Worm (Caenorhabditis elegans) whole organism, young adult: ENCODE measurements around the gene Y51B9A.5.

Experiments used
- B0336.3 ChIP-seq: fragments of 200-800 bp; sonication (Bioruptor generic); IDR thresholded peaks from 2 replicates; pipeline ENCODE4 v1.3.6; 2022; ENCODE audit warnings: missing genetic modification characterization, missing compliant biosample characterization
- ceh-27 ChIP-seq: fragments of 200-800 bp; sonication (Bioruptor generic); optimal IDR thresholded peaks from 2 replicates; lab custom pipeline; 2018; ENCODE audit warnings: mild to moderate bottlenecking, missing genetic modification characterization, moderate library complexity, missing compliant biosample characterization
- ceh-79 ChIP-seq: sonication (generic microtip); optimal IDR thresholded peaks from 2 replicates; lab custom pipeline; 2017; ENCODE audit warnings: mild to moderate bottlenecking, missing genetic modification characterization, missing compliant biosample characterization
- dpl-1 ChIP-seq: fragments of 150-350 bp; optimal IDR thresholded peaks from 2 replicates; lab custom pipeline; 2014; ENCODE audit warnings: missing biosample characterization, missing genetic modification reagents, missing genetic modification characterization
- nfya-1 ChIP-seq: sonication (generic microtip); optimal IDR thresholded peaks from 2 replicates; lab custom pipeline; 2017; ENCODE audit warnings: antibody characterized with exemption, missing compliant biosample characterization, missing genetic modification characterization, borderline replicate concordance; ENCODE audit not compliant: insufficient read depth
- sea-2 ChIP-seq: fragments of 200-800 bp; sonication (Bioruptor generic); IDR thresholded peaks from 2 replicates; pipeline ENCODE4 v1.3.6; 2022; ENCODE audit warnings: missing genetic modification characterization, missing compliant biosample characterization
- snpc-1.3 ChIP-seq: sonication (generic microtip); optimal IDR thresholded peaks from 2 replicates; lab custom pipeline; 2017; ENCODE audit warnings: missing genetic modification characterization, mild to moderate bottlenecking, missing compliant biosample characterization, antibody characterized with exemption, moderate library complexity, missing genotype, missing genetic modification reagents; ENCODE audit not compliant: insufficient read depth
- unc-130 ChIP-seq: sonication (generic microtip); optimal IDR thresholded peaks from 2 replicates; lab custom pipeline; 2016; ENCODE audit warnings: missing genetic modification reagents, missing genetic modification characterization, missing compliant biosample characterization

ce11 chrII:9438227-9438626 is 34.3 kb downstream of the Y51B9A.5 start, which contains the start of gene chil-13:
- no peak for TF ChIP-seq ceh-79 (tag; lab: Kevin White, UChicago)
- no peak for TF ChIP-seq nfya-1 (tag; lab: Kevin White, UChicago)
- TF ChIP-seq B0336.3 = no peak
- TF ChIP-seq unc-130 (GFP tag; lab: Kevin White, UChicago) = no peak
- no peak for TF ChIP-seq ceh-27
- no peak for TF ChIP-seq dpl-1
- TF ChIP-seq snpc-1.3 (tag; lab: Kevin White, UChicago) = no peak
- TF ChIP-seq sea-2 = no peak
